Fruit fly (Drosophila melanogaster): ENCODE measurements around the gene eater.

dm6 chr3R:27094233-27094632 lies 5.2 kb downstream of the eater start, which contains the start of gene CG14259:
- TF ChIP-seq lmd (GFP tag; IDR thresholded peaks at IDR 0.05) = no peak
- TF ChIP-seq dmrt11E (tag; optimal IDR thresholded peaks at IDR 0.05) = no peak
- TF ChIP-seq E2f2 (GFP tag; IDR thresholded peaks at IDR 0.05) = no peak
- TF ChIP-seq CG8281 (tag; optimal IDR thresholded peaks at IDR 0.05) = no peak
- no peak for TF ChIP-seq usp (GFP tag; optimal IDR thresholded peaks at IDR 0.05)
- TF ChIP-seq zf30C (GFP tag; optimal IDR thresholded peaks at IDR 0.05) = no peak
